Fruit fly (Drosophila melanogaster): ENCODE data around the gene Cen.

Cen gene

dm6 chr2L:20705869-20706368, 24.3 kb upstream of the Cen start (continued):
- TF ChIP-seq CG6791 (GFP tag; IDR thresholded peaks at IDR 0.05; ENCODE audit: partially characterized antibody) (no peak), zen2 (GFP tag; IDR thresholded peaks at IDR 0.05; ENCODE audit: partially characterized antibody) (0 out of 3 replicates have a peak, but pooled peaks have one; percentile 5), seq (GFP tag; IDR thresholded peaks at IDR 0.05) (peak; percentile 25; the same call in 1 of the 2 replicates), gcm2 (GFP tag; optimal IDR thresholded peaks at IDR 0.05) (no peak), sim (GFP tag; IDR thresholded peaks at IDR 0.05) (no peak), chinmo (GFP tag; IDR thresholded peaks at IDR 0.05; ENCODE audit: partially characterized antibody) (no peak), CG7372 (GFP tag; IDR thresholded peaks at IDR 0.05) (no peak), esg (GFP tag; conservative IDR thresholded peaks at IDR 0.05) (no peak), wor (GFP tag; IDR thresholded peaks at IDR 0.05) (no peak), CG10979 (tag; optimal IDR thresholded peaks at IDR 0.05) (no peak), dimm (GFP tag; IDR thresholded peaks at IDR 0.05) (no peak), CG33557 (GFP tag; optimal IDR thresholded peaks at IDR 0.05) (no peak), ken (GFP tag; IDR thresholded peaks at IDR 0.05) (no peak), CG11093 (GFP tag; IDR thresholded peaks at IDR 0.05) (no peak), Meics (GFP tag; optimal IDR thresholded peaks at IDR 0.05) (no peak), CG4328 (GFP tag; optimal IDR thresholded peaks at IDR 0.05) (no peak), CG11456 (GFP tag; IDR thresholded peaks at IDR 0.05) (no peak), CG1233 (GFP tag; optimal IDR thresholded peaks at IDR 0.05) (no peak), cwo (GFP tag; optimal IDR thresholded peaks at IDR 0.05) (peak; percentile 59), CG10366 (GFP tag; IDR thresholded peaks at IDR 0.05) (no peak), CkIIα-i1 (GFP tag; IDR thresholded peaks at IDR 0.05) (no peak), B-H2 (GFP tag; optimal IDR thresholded peaks at IDR 0.05) (no peak), CG7357 (GFP tag; IDR thresholded peaks at IDR 0.05) (no peak), CG13894 (tag; optimal IDR thresholded peaks at IDR 0.05) (peak; percentile 78), stwl (tag; optimal IDR thresholded peaks at IDR 0.05) (no peak), dpn (GFP tag; optimal IDR thresholded peaks at IDR 0.05) (no peak), zf30C (GFP tag; optimal IDR thresholded peaks at IDR 0.05) (no peak), br (optimal IDR thresholded peaks at IDR 0.05) (no peak), CG3163 (GFP tag; optimal IDR thresholded peaks at IDR 0.05) (no peak), gt (GFP tag; IDR thresholded peaks at IDR 0.05) (no peak), CG7963 (GFP tag; IDR thresholded peaks at IDR 0.05; ENCODE audit: partially characterized antibody) (no peak), Dip3 (GFP tag; optimal IDR thresholded peaks at IDR 0.05) (no peak), Dp (GFP tag; optimal IDR thresholded peaks at IDR 0.05) (no peak), Sox100B (GFP tag; optimal IDR thresholded peaks at IDR 0.05) (no peak), Deaf1 (tag; optimal IDR thresholded peaks at IDR 0.05) (peak; percentile 53), CG12219 (GFP tag; optimal IDR thresholded peaks at IDR 0.05) (no peak), ap (GFP tag; IDR thresholded peaks at IDR 0.05) (no peak), CG17802 (tag; optimal IDR thresholded peaks at IDR 0.05) (no peak), HLH3B (GFP tag; IDR thresholded peaks at IDR 0.05) (no peak), sug (tag; optimal IDR thresholded peaks at IDR 0.05) (peak; percentile 90), CG34224 (GFP tag; IDR thresholded peaks at IDR 0.05; ENCODE audit: partially characterized antibody) (no peak), CG32767 (GFP tag; IDR thresholded peaks at IDR 0.05) (no peak), CG9437 (GFP tag; optimal IDR thresholded peaks at IDR 0.05) (no peak), onecut (GFP tag; IDR thresholded peaks at IDR 0.05) (peak; percentile 80), salm (tag; optimal IDR thresholded peaks at IDR 0.05) (no peak), Adf1 (GFP tag; IDR thresholded peaks at IDR 0.05) (peak; percentile 27; the same call in 1 of the 2 replicates), Eip74EF (GFP tag; optimal IDR thresholded peaks at IDR 0.05) (no peak), BtbVII (GFP tag; optimal IDR thresholded peaks at IDR 0.05) (peak; percentile 79), CG1603 (tag; optimal IDR thresholded peaks at IDR 0.05) (no peak), Elba2 (GFP tag; optimal IDR thresholded peaks at IDR 0.05) (no peak), Jarid2 (GFP tag; optimal IDR thresholded peaks at IDR 0.05) (no peak)

Measured in whole organism, embryonic.